Worm (Caenorhabditis elegans): Measurements from ENCODE around the gene C49F8.15.
A peak's percentile ranks its signal among the peaks of the same experiment; 100 is the strongest.

DNA sequence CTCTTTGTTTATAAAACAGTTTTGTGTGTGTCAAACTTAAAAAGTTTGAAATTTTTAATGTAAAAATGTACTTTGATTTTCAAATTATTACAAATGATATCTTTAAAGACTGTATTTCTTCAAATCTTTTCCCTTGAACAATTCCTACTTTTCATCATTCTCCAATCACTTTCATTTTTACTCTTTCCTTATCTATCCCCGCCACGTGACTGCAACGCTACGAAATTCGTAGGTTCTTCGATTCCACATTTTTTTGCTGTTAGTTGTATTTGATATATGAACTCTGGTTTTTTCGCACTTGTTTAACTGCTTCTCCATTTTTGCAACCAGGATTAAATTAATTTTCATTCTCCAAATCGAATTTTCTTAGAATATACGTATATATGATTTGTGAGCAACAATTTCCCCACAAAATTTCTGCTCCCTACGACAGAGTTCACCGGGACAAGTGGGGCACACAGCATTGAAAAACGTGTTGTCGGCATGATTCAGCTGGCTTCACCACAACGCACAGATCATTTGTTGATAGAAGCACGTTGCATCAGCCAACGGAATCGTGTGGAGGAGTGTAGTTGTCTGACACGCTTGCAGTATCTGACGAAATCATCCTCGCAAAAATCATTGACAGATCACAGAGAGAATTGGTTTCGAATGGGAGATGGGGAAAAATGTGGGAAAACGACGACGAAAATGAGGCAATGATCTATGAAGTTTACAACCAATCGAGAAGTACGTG lies 7.5 kb downstream of the C49F8.15 start:
- peak; percentile 44 for TF ChIP-seq unc-130 (tag; optimal IDR thresholded peaks at IDR 0.05)
- TF ChIP-seq nhr-77 (tag; optimal IDR thresholded peaks at IDR 0.05) = no peak
- no peak for TF ChIP-seq lin-15B (tag; optimal IDR thresholded peaks at IDR 0.05)
- TF ChIP-seq nhr-28 (tag; optimal IDR thresholded peaks at IDR 0.05) = no peak
- TF ChIP-seq snpc-4 (tag; optimal IDR thresholded peaks at IDR 0.05) = no peak
- peak in 3 of 6 experiments; percentile 32 to 49 (median 44) for TF ChIP-seq elt-3 (tag; optimal IDR thresholded peaks at IDR 0.05)
- TF ChIP-seq ces-1 (GFP tag; optimal IDR thresholded peaks at IDR 0.05) = no peak
